Fruit fly (Drosophila melanogaster) whole organism, larva: ENCODE data around the gene fd3F.
A peak's percentile ranks its signal among the peaks of the same experiment; 100 is the strongest.

Experiments
- noc ChIP-seq: fragments of 200-800 bp; sonication (Bioruptor generic); optimal IDR thresholded peaks from 3 replicates; lab custom pipeline; 2019; ENCODE audit warnings: missing biosample characterization, mild to moderate bottlenecking, missing genetic modification characterization, moderate library complexity

Gene fd3F

DNA sequence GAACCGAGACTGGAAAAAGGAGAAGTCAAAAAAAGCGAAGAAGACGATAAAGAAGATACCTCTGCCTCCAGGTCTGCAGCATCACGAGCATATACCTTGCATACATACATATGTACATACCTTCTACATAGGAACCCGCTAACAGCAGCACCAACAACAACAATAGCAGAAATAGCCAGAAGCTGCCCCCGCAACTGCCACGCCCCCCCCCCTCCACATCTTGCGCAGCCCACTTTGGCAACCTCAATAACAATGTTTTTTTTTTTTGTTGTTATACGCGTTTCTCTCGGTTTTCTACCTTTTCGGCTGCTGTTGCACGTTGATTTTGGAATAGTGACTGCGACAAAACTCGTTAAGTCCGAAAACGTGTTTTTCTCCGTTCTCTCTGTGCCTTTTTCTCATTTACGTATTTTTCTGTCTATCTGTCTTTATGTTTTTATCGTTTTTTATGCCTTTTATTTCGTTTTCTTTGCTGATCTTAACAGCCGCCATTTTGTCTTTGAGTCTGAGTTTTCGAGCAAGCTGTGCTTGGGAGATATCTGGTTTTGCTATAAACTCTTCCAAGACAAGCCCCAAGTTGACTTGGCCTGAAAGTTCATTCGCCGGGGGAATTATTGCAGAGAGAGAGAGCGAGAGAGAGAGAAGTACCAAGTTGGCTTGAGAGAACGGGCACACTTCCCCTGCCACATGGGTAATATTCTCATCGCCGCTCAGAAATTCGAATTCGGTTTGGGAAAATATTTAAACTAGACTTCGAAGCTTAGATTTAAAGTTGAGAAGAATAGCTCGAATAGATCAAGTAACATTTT, 33.0 kb downstream of the fd3F start:
- TF ChIP-seq noc (tag; lab: Kevin White, UChicago): no peak

DNA sequence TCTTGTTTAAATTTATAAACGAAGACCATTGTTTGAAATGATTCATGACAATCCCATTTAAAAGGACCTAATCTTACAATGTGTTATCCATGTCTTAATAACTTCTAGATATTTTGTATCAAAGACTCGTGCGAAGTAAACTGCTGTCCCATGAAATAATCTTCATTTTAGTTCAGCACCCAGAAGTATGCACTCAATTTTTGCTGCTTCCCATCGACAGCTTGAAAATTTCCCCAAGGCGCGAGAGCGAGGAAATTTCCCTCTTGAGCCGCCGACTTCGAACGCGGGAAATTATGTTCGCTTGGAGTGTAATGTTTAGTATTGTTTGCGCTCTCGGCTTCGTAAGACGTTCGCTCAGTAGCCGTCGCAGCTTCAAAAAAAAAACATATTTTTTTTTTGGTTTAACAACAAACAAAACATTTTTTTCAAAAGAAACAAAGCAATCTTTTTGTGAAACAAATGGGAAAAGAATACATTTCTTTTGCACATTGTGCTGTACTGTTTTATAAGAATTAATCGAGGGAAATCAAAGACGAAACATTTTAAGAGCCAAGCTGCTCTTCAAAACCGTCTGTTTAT, 33.7 kb downstream of the fd3F start:
- TF ChIP-seq noc (tag; lab: Kevin White, UChicago): no peak

DNA sequence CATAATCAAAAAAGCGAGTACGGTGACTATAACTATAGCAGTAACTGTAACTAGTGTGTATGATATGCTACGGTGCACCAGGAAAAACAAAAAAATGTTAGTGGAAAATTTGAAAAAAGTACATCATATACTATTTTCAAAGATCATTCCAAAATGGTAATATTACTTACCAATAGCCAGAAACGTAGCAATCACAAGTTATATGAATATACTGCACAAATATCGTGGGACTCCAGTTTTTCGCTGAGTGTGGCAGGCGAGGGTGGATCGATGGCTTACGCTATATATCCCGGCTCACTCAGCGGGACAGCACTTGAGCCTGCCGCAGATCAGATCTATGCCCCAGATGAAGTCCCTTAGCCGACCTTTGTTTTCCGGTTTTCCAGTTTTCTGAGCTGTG, 35.5 kb downstream of the fd3F start:
- TF ChIP-seq noc (tag; lab: Kevin White, UChicago): no peak

DNA sequence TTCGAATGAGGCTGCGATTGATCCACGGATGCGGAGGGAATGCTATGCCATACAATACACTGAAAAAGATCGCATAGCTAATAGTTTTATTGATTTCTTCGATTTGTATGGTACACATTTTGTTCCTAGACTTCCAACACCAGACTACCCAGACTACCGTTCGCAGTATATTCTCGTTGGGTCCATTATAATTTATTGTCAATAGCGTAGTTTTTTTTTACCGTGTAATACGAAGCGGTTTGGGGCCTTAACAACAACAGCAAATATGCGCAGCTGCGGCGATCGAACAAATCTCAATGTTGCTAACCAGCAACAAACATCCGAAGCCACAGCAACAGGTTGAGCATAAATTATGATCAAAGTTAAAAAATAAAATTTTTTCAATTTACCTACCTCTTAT, 36.5 kb downstream of the fd3F start:
- TF ChIP-seq noc (tag; lab: Kevin White, UChicago): peak; percentile 76

DNA sequence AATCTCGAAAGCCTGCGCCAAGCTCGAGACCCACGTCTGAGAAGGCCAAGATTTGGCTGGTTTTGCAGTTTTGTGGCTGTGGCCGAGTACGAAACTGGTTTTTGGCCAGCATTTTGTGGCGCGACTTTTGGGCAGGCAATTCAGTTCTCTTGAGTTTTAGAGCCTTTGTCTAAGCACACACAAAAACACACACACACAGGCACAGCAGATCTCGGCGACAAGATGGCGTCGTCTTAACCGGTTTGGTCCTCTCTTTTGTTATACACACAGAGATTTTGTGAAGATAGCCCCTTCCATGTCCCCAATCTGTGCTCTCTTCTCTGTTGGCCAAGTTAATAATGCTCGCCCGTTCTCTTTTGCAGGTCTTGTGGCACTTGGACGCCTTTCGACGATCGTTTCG, 38.8 kb downstream of the fd3F start:
- peak; percentile 3 for TF ChIP-seq noc (tag; lab: Kevin White, UChicago)

DNA sequence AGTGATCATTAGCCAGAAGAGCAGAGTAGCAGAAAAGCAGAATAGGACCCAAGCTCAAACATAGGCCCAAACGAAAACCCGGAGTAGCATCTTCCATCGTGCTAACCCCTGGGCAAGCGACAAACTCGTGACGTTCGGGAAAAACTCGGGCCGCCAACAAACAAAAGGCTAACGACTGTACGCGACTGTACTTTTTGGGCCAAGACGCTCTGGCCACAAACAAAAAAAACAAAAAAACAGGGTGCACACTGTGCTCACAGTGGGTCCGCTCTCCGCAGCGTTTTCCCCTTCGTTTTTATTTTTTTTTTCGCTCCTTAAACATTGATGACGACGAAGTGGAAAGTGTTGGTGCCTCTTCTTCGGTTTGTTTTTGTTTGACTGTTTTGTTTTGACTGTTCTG, 40.8 kb downstream of the fd3F start:
- TF ChIP-seq noc (tag; lab: Kevin White, UChicago): no peak

DNA sequence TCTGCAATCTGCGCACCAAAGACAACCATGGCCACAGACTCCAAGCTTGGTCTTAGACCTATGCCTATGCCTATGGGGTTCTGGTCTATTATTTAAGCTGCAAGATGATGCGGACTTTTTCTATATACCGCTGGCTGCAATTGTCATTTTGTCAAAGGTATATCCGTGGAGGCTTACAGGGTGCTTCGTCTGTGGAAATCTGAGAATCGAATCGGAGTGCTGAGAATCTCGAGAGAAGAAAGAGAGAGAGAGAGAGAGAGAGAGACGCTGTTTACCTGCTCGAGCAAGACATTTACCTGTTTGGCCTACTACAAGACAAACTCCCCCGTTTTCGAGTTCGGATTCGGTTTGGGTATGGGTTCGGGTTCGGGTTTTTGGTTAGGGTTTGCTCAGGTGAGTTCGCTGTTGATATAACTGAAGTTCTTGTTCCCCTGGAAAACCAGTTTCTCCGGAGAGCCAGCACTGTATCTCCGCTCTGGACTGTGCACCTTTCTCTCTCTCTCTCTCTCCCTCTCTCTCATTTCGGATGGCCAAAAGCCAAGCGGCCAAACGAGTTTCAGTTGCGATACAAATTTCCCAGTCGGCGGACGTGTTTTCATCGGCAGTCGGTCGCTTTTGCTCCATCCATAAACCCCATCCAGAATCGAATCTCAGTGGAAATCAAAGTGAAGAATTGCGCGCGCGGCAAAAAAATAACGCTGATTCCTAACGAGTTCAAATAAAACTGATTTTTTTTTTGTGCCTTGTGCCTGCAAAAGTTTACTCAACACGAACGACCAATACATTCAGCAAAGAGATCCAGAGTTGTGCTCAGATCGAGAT, 43.4 kb downstream of the fd3F start:
- TF ChIP-seq noc (tag; lab: Kevin White, UChicago): no peak

DNA sequence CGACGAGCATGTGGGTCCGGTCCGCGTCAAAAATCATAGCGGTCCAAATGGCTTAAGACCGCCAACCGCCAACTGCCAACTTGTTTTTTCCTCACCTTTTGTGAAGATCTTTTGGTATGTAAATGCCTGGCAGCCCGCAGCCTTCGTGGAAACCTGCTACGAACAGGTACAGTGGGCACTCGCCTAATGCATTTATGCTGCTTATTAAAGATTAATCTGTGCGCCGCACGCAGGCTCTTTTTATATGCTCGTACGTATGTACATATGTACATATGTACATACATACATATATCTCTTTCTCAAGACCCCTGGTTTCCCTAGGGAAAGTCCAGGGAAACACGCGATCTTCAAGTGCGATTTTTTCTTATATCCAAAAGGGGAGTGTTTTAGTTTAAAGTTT, 44.3 kb downstream of the fd3F start:
- TF ChIP-seq noc (tag; lab: Kevin White, UChicago): no peak

DNA sequence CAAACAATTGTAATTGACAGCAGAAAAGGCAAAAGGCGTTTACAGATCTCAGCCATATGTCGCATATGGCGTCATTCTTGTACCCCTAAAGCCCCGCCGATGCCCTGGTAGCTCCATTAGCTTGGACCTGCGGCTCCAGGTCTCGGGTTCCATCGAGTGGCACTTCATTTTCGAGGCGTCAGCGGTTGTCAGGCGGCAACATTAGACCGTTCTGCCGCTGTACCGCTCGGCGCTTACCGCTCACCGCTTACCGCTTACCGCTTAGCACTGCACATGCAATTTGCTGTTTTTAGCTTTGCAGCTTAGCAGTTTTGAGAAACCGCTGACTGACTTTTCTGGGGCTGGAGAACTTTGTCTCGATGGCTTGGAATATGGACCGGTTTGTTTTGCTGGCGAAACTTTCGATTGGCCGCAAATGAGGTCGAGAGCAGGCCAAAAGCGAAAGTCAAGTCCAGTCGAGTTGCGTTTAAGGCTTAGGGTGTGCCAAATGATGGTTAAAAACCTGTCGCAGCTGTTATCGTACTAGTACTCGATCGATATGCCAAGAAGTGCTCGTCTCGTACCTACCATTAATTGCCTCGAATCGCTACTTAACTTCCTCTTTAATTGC, 47.4 kb downstream of the fd3F start:
- no peak for TF ChIP-seq noc (tag; lab: Kevin White, UChicago)
